Fruit fly (Drosophila melanogaster): ENCODE results near the gene CG43390.

CG43390 gene

DNA sequence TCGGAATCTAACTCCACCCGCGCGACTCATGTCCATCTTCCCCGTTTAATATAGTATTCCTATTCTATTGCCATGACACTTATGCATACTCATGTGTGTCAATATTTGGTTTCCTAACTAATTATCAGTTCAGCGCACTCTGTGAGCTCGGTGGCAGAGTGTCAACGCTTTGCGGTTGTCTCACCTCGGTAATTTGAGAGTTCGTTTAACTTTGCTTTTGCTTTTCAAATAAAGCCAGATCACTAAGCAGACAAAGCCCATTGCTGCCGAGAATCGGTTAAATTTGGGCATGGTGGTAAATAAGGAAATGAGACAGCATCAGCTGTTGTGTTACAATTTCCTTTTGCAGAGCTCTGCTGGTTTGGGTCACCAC, 39.4 kb downstream of the CG43390 start (continued):
- peak; percentile 47 for TF ChIP-seq Side (GFP tag; optimal IDR thresholded peaks at IDR 0.05)
- TF ChIP-seq CG2202 (tag; optimal IDR thresholded peaks at IDR 0.05): peak; percentile 72
- TF ChIP-seq chn (GFP tag; optimal IDR thresholded peaks at IDR 0.05): no peak
- no peak for TF ChIP-seq croc (GFP tag; conservative IDR thresholded peaks at IDR 0.05)
- TF ChIP-seq Vsx1 (GFP tag; optimal IDR thresholded peaks at IDR 0.05): peak; percentile 80
- peak in 1 of 2 experiments; percentile 16 for TF ChIP-seq eve (GFP tag; optimal IDR thresholded peaks at IDR 0.05)
- peak; percentile 64 for TF ChIP-seq CG33557 (GFP tag; optimal IDR thresholded peaks at IDR 0.05)
- TF ChIP-seq CG6854 (GFP tag; optimal IDR thresholded peaks at IDR 0.05): no peak
- TF ChIP-seq CG11398 (GFP tag; optimal IDR thresholded peaks at IDR 0.05): peak; percentile 6
- no peak for TF ChIP-seq ro (GFP tag; IDR thresholded peaks at IDR 0.05)
- TF ChIP-seq disco-r (GFP tag; optimal IDR thresholded peaks at IDR 0.05): no peak
- TF ChIP-seq ci (GFP tag; IDR thresholded peaks at IDR 0.05): peak; percentile 52; the same call in 2 of the 3 replicates
- peak; percentile 16; the same call in 1 of the 2 replicates for TF ChIP-seq ranshi (GFP tag; IDR thresholded peaks at IDR 0.05)
- no peak for TF ChIP-seq dm (GFP tag; optimal IDR thresholded peaks at IDR 0.05)
- 0 out of 2 replicates have a peak, but pooled peaks have one; percentile 11 for TF ChIP-seq chm (GFP tag; IDR thresholded peaks at IDR 0.05)
- peak; percentile 13 for TF ChIP-seq CG15011 (GFP tag; optimal IDR thresholded peaks at IDR 0.05)
- peak; percentile 27 for TF ChIP-seq CG10209 (GFP tag; optimal IDR thresholded peaks at IDR 0.05)
- TF ChIP-seq CG8290 (GFP tag; optimal IDR thresholded peaks at IDR 0.05): no peak
- TF ChIP-seq CG8290 (tag; optimal IDR thresholded peaks at IDR 0.05): peak in 1 of 2 experiments; percentile 32
- peak; percentile 23 for TF ChIP-seq CG10431 (GFP tag; optimal IDR thresholded peaks at IDR 0.05)
- no peak for TF ChIP-seq D (optimal IDR thresholded peaks at IDR 0.05)
- TF ChIP-seq D (GFP tag; optimal IDR thresholded peaks at IDR 0.05): peak; percentile 29
- no peak for TF ChIP-seq crp (GFP tag; optimal IDR thresholded peaks at IDR 0.05)
- TF ChIP-seq sr (GFP tag; IDR thresholded peaks at IDR 0.05): no peak
- TF ChIP-seq CG18262 (tag; optimal IDR thresholded peaks at IDR 0.05): peak; percentile 20
- TF ChIP-seq fd3F (GFP tag; optimal IDR thresholded peaks at IDR 0.05): peak; percentile 3
- TF ChIP-seq so (GFP tag; IDR thresholded peaks at IDR 0.05): peak; percentile 51; the same call in 1 of the 3 replicates
- peak; percentile 22 for TF ChIP-seq CG6683 (GFP tag; optimal IDR thresholded peaks at IDR 0.05)
- peak; percentile 19 for TF ChIP-seq CG6254 (GFP tag; optimal IDR thresholded peaks at IDR 0.05)
- no peak for TF ChIP-seq CG3995 (GFP tag; optimal IDR thresholded peaks at IDR 0.05)
- TF ChIP-seq caup (GFP tag; optimal IDR thresholded peaks at IDR 0.05; ENCODE audit: severe bottlenecking): peak; percentile 43
- TF ChIP-seq CG7556 (GFP tag; optimal IDR thresholded peaks at IDR 0.05): peak; percentile 11
- peak; percentile 57 for TF ChIP-seq org-1 (GFP tag; optimal IDR thresholded peaks at IDR 0.05)
- TF ChIP-seq CG10654 (GFP tag; optimal IDR thresholded peaks at IDR 0.05): peak; percentile 5
- peak; percentile 72 for TF ChIP-seq CG12071 (GFP tag; optimal IDR thresholded peaks at IDR 0.05)
- peak; percentile 11 for TF ChIP-seq CG12942 (GFP tag; optimal IDR thresholded peaks at IDR 0.05)
- TF ChIP-seq en (GFP tag; optimal IDR thresholded peaks at IDR 0.05): peak; percentile 24
- TF ChIP-seq CG18599 (GFP tag; optimal IDR thresholded peaks at IDR 0.05): peak; percentile 42
- no peak for TF ChIP-seq vfl (GFP tag; optimal IDR thresholded peaks at IDR 0.05)
- TF ChIP-seq Mes4 (GFP tag; optimal IDR thresholded peaks at IDR 0.05): peak; percentile 24
- TF ChIP-seq run (tag; optimal IDR thresholded peaks at IDR 0.05): no peak
- peak; percentile 62 for TF ChIP-seq CG2875 (GFP tag; optimal IDR thresholded peaks at IDR 0.05)
- TF ChIP-seq Blimp-1 (GFP tag; optimal IDR thresholded peaks at IDR 0.05): peak; percentile 45
- TF ChIP-seq scrt (GFP tag; optimal IDR thresholded peaks at IDR 0.05): no peak
- TF ChIP-seq CG1233 (GFP tag; optimal IDR thresholded peaks at IDR 0.05): peak; percentile 30
- TF ChIP-seq Sox100B (GFP tag; optimal IDR thresholded peaks at IDR 0.05): peak; percentile 49
- peak in 1 of 2 experiments; percentile 10 for TF ChIP-seq Pdp1 (GFP tag; optimal IDR thresholded peaks at IDR 0.05)
- peak; percentile 69 for TF ChIP-seq lab (GFP tag; optimal IDR thresholded peaks at IDR 0.05)
- peak; percentile 58 for TF ChIP-seq odd (GFP tag; optimal IDR thresholded peaks at IDR 0.05)
- TF ChIP-seq CG17829 (tag; optimal IDR thresholded peaks at IDR 0.05): peak; percentile 25
